Worm (Caenorhabditis elegans): ENCODE results near the gene unc-83.

ce11 chrV:6515344-6515743 lies 50.5 kb downstream of the unc-83 start:
- TF ChIP-seq dve-1 (tag; optimal IDR thresholded peaks at IDR 0.05) (no peak), unc-86 (tag; optimal IDR thresholded peaks at IDR 0.05) (no peak)
